Fruit fly (Drosophila melanogaster): ENCODE data around the gene Vha68-3.

dm6 chr2L:12966290-12966689, 12.3 kb upstream of the Vha68-3 start, which contains the start of gene CG16800:
- no peak for TF ChIP-seq pan (optimal IDR thresholded peaks at IDR 0.05)
- no peak for TF ChIP-seq Dll (optimal IDR thresholded peaks at IDR 0.05)
- no peak for TF ChIP-seq psq (optimal IDR thresholded peaks at IDR 0.05)
- no peak for TF ChIP-seq CG8478 (optimal IDR thresholded peaks at IDR 0.05)
- TF ChIP-seq EcR (GFP tag; optimal IDR thresholded peaks at IDR 0.05), result no peak
- TF ChIP-seq usp (GFP tag; optimal IDR thresholded peaks at IDR 0.05), result no peak
